Worm (Caenorhabditis elegans): ENCODE measurements around the gene nspb-11.

Gene nspb-11

ce11 chrII:12907070-12907469, at the start of gene nspb-11:
nspb-11 (plus strand) TSS chrII:12907370.
- TF ChIP-seq ahr-1 (tag; optimal IDR thresholded peaks at IDR 0.05), result no peak
- no peak for TF ChIP-seq fax-1 (tag; optimal IDR thresholded peaks at IDR 0.05)
- no peak for TF ChIP-seq hlh-15 (tag; optimal IDR thresholded peaks at IDR 0.05)
- TF ChIP-seq unc-42 (tag; optimal IDR thresholded peaks at IDR 0.05), result no peak
- TF ChIP-seq elt-4 (tag; optimal IDR thresholded peaks at IDR 0.05), result no peak
- no peak for TF ChIP-seq tbx-7 (tag; optimal IDR thresholded peaks at IDR 0.05)
- no peak for TF ChIP-seq lin-11 (tag; optimal IDR thresholded peaks at IDR 0.05)
- no peak for TF ChIP-seq ets-4 (tag; optimal IDR thresholded peaks at IDR 0.05)
- no peak for TF ChIP-seq ref-2 (tag; optimal IDR thresholded peaks at IDR 0.05)

ce11 chrII:12865604-12866003, 41.6 kb upstream of the nspb-11 start, which contains the start of gene snf-5:
snf-5 (minus strand) TSS chrII:12865785.
- TF ChIP-seq T23F11.4 (GFP tag; optimal IDR thresholded peaks at IDR 0.05) (no peak), unc-55 (GFP tag; optimal IDR thresholded peaks at IDR 0.05) (no peak), zip-5 (tag; optimal IDR thresholded peaks at IDR 0.05) (no peak), lim-6 (tag; optimal IDR thresholded peaks at IDR 0.05) (no peak), ama-1 (optimal IDR thresholded peaks at IDR 0.05) (no peak), ceh-14 (tag; optimal IDR thresholded peaks at IDR 0.05) (no peak), eyg-1 (tag; optimal IDR thresholded peaks at IDR 0.05) (no peak), nhr-232 (tag; optimal IDR thresholded peaks at IDR 0.05) (no peak), sdc-2 (tag; optimal IDR thresholded peaks at IDR 0.05) (no peak)

- TF ChIP-seq ttx-3 (tag; optimal IDR thresholded peaks at IDR 0.05) (no peak), T23F11.4 (GFP tag; optimal IDR thresholded peaks at IDR 0.05) (no peak), pax-1 (tag; optimal IDR thresholded peaks at IDR 0.05) (no peak), ref-2 (tag; optimal IDR thresholded peaks at IDR 0.05) (no peak), dve-1 (tag; optimal IDR thresholded peaks at IDR 0.05) (no peak), mec-3 (tag; optimal IDR thresholded peaks at IDR 0.05; ENCODE audit: borderline replicate concordance) (no peak), ets-4 (tag; optimal IDR thresholded peaks at IDR 0.05) (no peak)
Observed at ce11 chrII:12866079-12866478, 41.1 kb upstream of the nspb-11 start.

- TF ChIP-seq nfya-1 (tag; optimal IDR thresholded peaks at IDR 0.05), result peak; percentile 67
- no peak for TF ChIP-seq ceh-9 (tag; optimal IDR thresholded peaks at IDR 0.05)
Observed at ce11 chrII:12878071-12878668, 29.0 kb upstream of the nspb-11 start, which contains the start of gene gsy-1. gsy-1 (minus strand) TSS chrII:12878121.

DNA sequence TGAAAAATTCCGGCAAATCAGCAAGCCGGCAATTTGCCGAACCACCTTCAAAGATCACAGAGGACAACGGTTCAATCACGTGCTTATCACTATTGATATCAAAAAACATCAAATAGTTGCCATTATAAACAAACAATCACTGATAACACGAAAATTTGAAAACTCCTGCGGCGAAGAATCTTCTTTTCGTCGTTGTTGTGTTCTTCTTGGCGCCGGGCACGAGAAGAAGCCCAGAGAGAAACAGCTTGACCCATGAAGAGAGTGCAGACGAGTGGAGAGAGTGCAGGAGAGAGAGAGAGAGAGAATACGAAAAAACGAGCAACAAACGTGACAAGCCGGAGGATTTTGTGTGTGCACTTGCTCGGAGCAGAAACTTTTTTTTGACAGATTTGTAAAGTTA, 28.5 kb upstream of the nspb-11 start:
- no peak for TF ChIP-seq ref-2 (tag; optimal IDR thresholded peaks at IDR 0.05)
- TF ChIP-seq ceh-2 (tag; optimal IDR thresholded peaks at IDR 0.05), result no peak
- TF ChIP-seq elt-2 (tag; optimal IDR thresholded peaks at IDR 0.05), result peak; percentile 36
- TF ChIP-seq hlh-30 (tag; optimal IDR thresholded peaks at IDR 0.05; ENCODE audit: insufficient read depth), result peak; percentile 21
- no peak for TF ChIP-seq ama-1 (optimal IDR thresholded peaks at IDR 0.05)
- peak; percentile 37 for TF ChIP-seq ceh-18 (tag; optimal IDR thresholded peaks at IDR 0.05)
- TF ChIP-seq tbx-2 (tag; optimal IDR thresholded peaks at IDR 0.05), result no peak

DNA sequence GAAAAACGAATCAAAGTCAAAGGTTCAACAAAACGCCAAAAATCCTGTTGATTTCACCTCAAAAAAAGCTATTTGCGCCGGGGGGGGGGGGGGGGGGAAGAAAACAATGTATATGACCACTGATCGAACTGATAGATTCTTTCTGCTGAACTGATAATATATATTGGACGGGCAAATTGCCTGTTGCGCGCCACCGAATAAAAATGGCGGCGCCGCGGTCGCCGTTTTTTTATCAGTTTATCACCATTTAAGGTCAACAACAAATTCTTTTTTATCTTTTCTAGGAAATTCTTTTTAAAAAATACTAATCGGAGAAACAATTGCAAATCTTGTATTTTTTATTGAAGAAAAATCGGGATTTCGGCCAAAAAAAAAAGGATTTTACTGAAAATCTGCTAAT, 27.4 kb upstream of the nspb-11 start:
- no peak for TF ChIP-seq nhr-232 (tag; optimal IDR thresholded peaks at IDR 0.05)
- TF ChIP-seq T23F11.4 (GFP tag; optimal IDR thresholded peaks at IDR 0.05), result no peak
- no peak for TF ChIP-seq nfya-1 (tag; optimal IDR thresholded peaks at IDR 0.05)
- TF ChIP-seq K09A11.1 (tag; optimal IDR thresholded peaks at IDR 0.05; ENCODE audit: insufficient read depth), result no peak
- TF ChIP-seq hlh-8 (tag; optimal IDR thresholded peaks at IDR 0.05), result no peak
- TF ChIP-seq dve-1 (tag; optimal IDR thresholded peaks at IDR 0.05), result no peak
- no peak for TF ChIP-seq nhr-11 (tag; optimal IDR thresholded peaks at IDR 0.05)
- no peak for TF ChIP-seq ceh-48 (tag; optimal IDR thresholded peaks at IDR 0.05)
- no peak for TF ChIP-seq ceh-18 (tag; optimal IDR thresholded peaks at IDR 0.05)
- no peak for TF ChIP-seq ceh-30 (tag; optimal IDR thresholded peaks at IDR 0.05)
- TF ChIP-seq odd-2 (tag; optimal IDR thresholded peaks at IDR 0.05), result no peak
- TF ChIP-seq ceh-45 (GFP tag; IDR thresholded peaks at IDR 0.05), result no peak
- no peak for TF ChIP-seq rnt-1 (tag; optimal IDR thresholded peaks at IDR 0.05)
- no peak for TF ChIP-seq elt-4 (tag; optimal IDR thresholded peaks at IDR 0.05)
